Worm (Caenorhabditis elegans) whole organism, L2 larva: ENCODE results near the gene glb-23.

Source experiments
- ceh-16 ChIP-seq: fragments of 150-350 bp; optimal IDR thresholded peaks from 2 replicates; lab custom pipeline; 2014; ENCODE audit warnings: missing biosample characterization, missing genetic modification characterization
- ceh-82 ChIP-seq: fragments of 150-350 bp; optimal IDR thresholded peaks from 2 replicates; lab custom pipeline; 2014; ENCODE audit warnings: missing biosample characterization, missing genetic modification characterization
- elt-3 ChIP-seq: sonication (generic microtip); optimal IDR thresholded peaks from 2 replicates; lab custom pipeline; 2017; ENCODE audit warnings: missing biosample characterization, missing genetic modification characterization
- nhr-129 ChIP-seq: fragments of 150-350 bp; optimal IDR thresholded peaks from 2 replicates; lab custom pipeline; 2014; ENCODE audit warnings: missing biosample characterization, missing genetic modification characterization
- ztf-1 ChIP-seq: fragments of 200-800 bp; sonication (Bioruptor generic); conservative IDR thresholded peaks from 2 replicates; pipeline ENCODE4 v1.3.6; 2022; ENCODE audit warnings: missing genetic modification characterization, missing compliant biosample characterization

DNA sequence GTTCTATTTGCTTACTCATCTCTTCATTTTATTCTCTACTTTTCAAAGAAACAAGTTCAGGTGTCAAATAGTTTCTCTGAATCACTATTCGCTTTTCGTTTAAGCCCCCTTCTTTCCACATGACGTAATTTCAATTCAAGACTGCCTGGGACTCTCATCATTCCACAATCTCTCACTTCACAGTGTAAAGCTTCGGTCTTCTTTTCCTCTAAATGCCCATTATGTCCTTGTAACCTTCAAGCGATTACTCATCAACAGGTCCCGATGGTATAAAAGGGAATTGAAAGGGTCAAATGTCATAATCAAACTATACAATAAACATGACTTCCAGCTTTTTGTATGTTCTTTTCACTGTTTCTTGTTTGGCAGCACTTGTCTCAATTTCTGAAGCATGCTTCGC is 40.4 kb downstream of the glb-23 start, which contains the start of gene C42D4.3:
- TF ChIP-seq ceh-82 = no peak
- no peak for TF ChIP-seq elt-3
- no peak for TF ChIP-seq ceh-16 (tag; lab: Kevin White, UChicago)
- no peak for TF ChIP-seq nhr-129
- TF ChIP-seq ztf-1 = no peak
